Fruit fly (Drosophila melanogaster) whole organism, pupa: ENCODE data around the gene CG6739.

Source experiments
- CG10348 ChIP-seq: fragments of 200-800 bp; sonication (Bioruptor generic); IDR thresholded peaks from 2 replicates; pipeline ENCODE4 v1.3.6; 2022; ENCODE audit warnings: missing biosample characterization, missing genetic modification characterization
- CG12605 ChIP-seq: fragments of 200-800 bp; sonication (Bioruptor generic); IDR thresholded peaks from 2 replicates; pipeline ENCODE4 v1.3.6; 2022; ENCODE audit warnings: missing biosample characterization, missing genetic modification characterization
- CG13204 ChIP-seq: fragments of 200-800 bp; sonication (Bioruptor generic); optimal IDR thresholded peaks from 2 replicates; lab custom pipeline; 2018; ENCODE audit warnings: missing biosample characterization, mild to moderate bottlenecking, missing genetic modification characterization, moderate library complexity
- CG14655 ChIP-seq: fragments of 200-800 bp; sonication (Bioruptor generic); optimal IDR thresholded peaks from 3 replicates; lab custom pipeline; 2017; ENCODE audit warnings: mild to moderate bottlenecking, missing biosample characterization, missing genetic modification reagents, missing genetic modification characterization
- CG15710 ChIP-seq: fragments of 200-800 bp; sonication (Bioruptor generic); optimal IDR thresholded peaks from 2 replicates; lab custom pipeline; 2018; ENCODE audit warnings: missing biosample characterization, mild to moderate bottlenecking, missing genetic modification characterization, moderate library complexity
- CG17806 ChIP-seq: fragments of 200-800 bp; sonication (Bioruptor generic); optimal IDR thresholded peaks from 2 replicates; lab custom pipeline; 2018; ENCODE audit warnings: missing biosample characterization, mild to moderate bottlenecking, missing genetic modification characterization, moderate library complexity
- CG32121 ChIP-seq: fragments of 200-800 bp; sonication (Bioruptor generic); IDR thresholded peaks from 2 replicates; pipeline ENCODE4 v1.3.6; 2022; ENCODE audit warnings: missing biosample characterization, missing genetic modification characterization
- CG34367 ChIP-seq: fragments of 200-800 bp; sonication (Bioruptor generic); optimal IDR thresholded peaks from 2 replicates; lab custom pipeline; 2018; ENCODE audit warnings: missing biosample characterization, mild to moderate bottlenecking, missing genetic modification characterization
- CG8159 ChIP-seq: fragments of 200-800 bp; sonication (Bioruptor generic); optimal IDR thresholded peaks from 3 replicates; lab custom pipeline; 2018; ENCODE audit warnings: missing biosample characterization, mild to moderate bottlenecking, missing genetic modification characterization, moderate library complexity
- CG8301 ChIP-seq: fragments of 200-800 bp; sonication (Bioruptor generic); optimal IDR thresholded peaks from 2 replicates; lab custom pipeline; 2018; ENCODE audit warnings: missing biosample characterization, mild to moderate bottlenecking, missing genetic modification characterization
- D1 ChIP-seq: fragments of 200-800 bp; sonication (Bioruptor generic); optimal IDR thresholded peaks from 2 replicates; lab custom pipeline; 2018; ENCODE audit warnings: missing biosample characterization, mild to moderate bottlenecking, missing genetic modification characterization, moderate library complexity
- EcR ChIP-seq: fragments of 200-800 bp; sonication (Bioruptor generic); optimal IDR thresholded peaks from 3 replicates; lab custom pipeline; 2019; ENCODE audit warnings: missing biosample characterization, missing genetic modification characterization, mild to moderate bottlenecking, moderate library complexity, missing genetic modification reagents
- Ets98B ChIP-seq: fragments of 200-800 bp; sonication (Bioruptor generic); IDR thresholded peaks from 2 replicates; pipeline ENCODE4 v1.3.6; 2022; ENCODE audit warnings: missing biosample characterization, missing genetic modification characterization
- Pif1A ChIP-seq: fragments of 200-800 bp; sonication (Bioruptor generic); optimal IDR thresholded peaks from 3 replicates; lab custom pipeline; 2016; ENCODE audit warnings: missing biosample characterization, missing genetic modification characterization
- Pif1B ChIP-seq: fragments of 200-800 bp; sonication (Bioruptor generic); optimal IDR thresholded peaks from 3 replicates; lab custom pipeline; 2016; ENCODE audit warnings: missing biosample characterization, missing genetic modification characterization
- fd96Ca ChIP-seq: fragments of 200-800 bp; sonication (Bioruptor generic); IDR thresholded peaks from 3 replicates; pipeline ENCODE4 v1.3.6; 2022; ENCODE audit warnings: missing biosample characterization, missing genetic modification characterization
- gl ChIP-seq: fragments of 200-800 bp; sonication (Bioruptor generic); optimal IDR thresholded peaks from 2 replicates; lab custom pipeline; 2018; ENCODE audit warnings: missing biosample characterization, mild to moderate bottlenecking, missing genetic modification characterization
- rn ChIP-seq: fragments of 200-800 bp; sonication (Bioruptor generic); IDR thresholded peaks from 2 replicates; pipeline ENCODE4 v1.3.6; 2022; ENCODE audit warnings: missing biosample characterization, missing genetic modification characterization

Gene CG6739

DNA sequence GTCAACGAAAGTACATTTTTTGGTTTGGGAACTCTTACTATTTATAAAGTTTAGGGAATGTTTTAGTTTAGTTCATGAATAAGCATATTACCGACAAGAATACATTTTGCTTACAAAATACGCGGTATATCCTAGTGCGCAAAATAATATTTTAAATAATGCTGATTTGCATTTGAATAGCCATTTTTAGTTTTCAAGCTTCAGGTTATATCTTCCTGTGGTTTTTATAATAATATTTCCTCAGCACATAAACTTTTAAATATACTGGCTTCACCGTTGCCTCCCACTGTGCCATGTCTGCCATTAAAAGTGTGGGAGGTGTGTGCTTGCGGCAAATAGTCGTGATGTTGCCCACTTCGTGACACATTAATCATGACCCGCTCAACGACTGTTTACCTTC is 51.9 kb downstream of the CG6739 start:
- TF ChIP-seq fd96Ca (GFP tag; lab: Robert Waterston, UW): no peak
- TF ChIP-seq Pif1A: no peak
- TF ChIP-seq rn (GFP tag; lab: Robert Waterston, UW): no peak
- TF ChIP-seq CG10348 (GFP tag; lab: Robert Waterston, UW): no peak
- TF ChIP-seq CG12605 (GFP tag; lab: Robert Waterston, UW): no peak
- TF ChIP-seq Ets98B: no peak
- TF ChIP-seq CG15710: no peak
- no peak for TF ChIP-seq CG8159 (tag; lab: Kevin White, UChicago)
- TF ChIP-seq CG17806 (tag; lab: Kevin White, UChicago): no peak
- TF ChIP-seq gl (tag; lab: Kevin White, UChicago): no peak
- TF ChIP-seq EcR: no peak
- TF ChIP-seq Pif1B: no peak
- no peak for TF ChIP-seq CG34367 (tag; lab: Kevin White, UChicago)
- TF ChIP-seq CG13204 (GFP tag; lab: Kevin White, UChicago): no peak
- no peak for TF ChIP-seq D1

DNA sequence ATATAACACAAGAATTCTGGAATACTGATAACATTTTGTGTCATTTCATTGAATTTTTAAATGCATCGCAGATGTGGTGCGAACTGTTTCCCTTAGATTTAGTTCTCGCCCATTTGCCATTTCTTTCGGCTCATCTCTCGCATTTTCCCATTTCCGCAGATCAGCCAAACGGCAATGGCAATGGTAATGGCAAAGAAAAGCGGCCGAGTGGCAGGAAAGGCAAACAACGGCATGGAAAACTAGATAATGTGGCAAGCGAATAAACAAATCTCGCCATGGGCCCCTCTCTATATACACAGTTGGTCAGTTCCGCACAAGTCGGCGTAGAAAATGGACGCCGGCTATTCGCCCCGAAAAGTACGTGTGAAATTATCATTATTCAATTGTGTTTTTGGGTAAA is 57.6 kb downstream of the CG6739 start, which contains the start of gene Myo28B1:
TSS of gene Myo28B1 (plus strand) at position 301 of the 400 bp plus-strand sequence.
- no peak for TF ChIP-seq fd96Ca (GFP tag; lab: Robert Waterston, UW)
- no peak for TF ChIP-seq CG34367 (tag; lab: Kevin White, UChicago)
- TF ChIP-seq Pif1B: no peak
- no peak for TF ChIP-seq CG8301 (tag; lab: Kevin White, UChicago)
- TF ChIP-seq CG14655 (GFP tag; lab: Kevin White, UChicago): no peak
- TF ChIP-seq CG32121: no peak
- no peak for TF ChIP-seq CG10348 (GFP tag; lab: Robert Waterston, UW)
